Fruit fly (Drosophila melanogaster): ENCODE measurements around the gene CG18809.
A peak's percentile ranks its signal among the peaks of the same experiment; 100 is the strongest.

The CG18809 gene

DNA sequence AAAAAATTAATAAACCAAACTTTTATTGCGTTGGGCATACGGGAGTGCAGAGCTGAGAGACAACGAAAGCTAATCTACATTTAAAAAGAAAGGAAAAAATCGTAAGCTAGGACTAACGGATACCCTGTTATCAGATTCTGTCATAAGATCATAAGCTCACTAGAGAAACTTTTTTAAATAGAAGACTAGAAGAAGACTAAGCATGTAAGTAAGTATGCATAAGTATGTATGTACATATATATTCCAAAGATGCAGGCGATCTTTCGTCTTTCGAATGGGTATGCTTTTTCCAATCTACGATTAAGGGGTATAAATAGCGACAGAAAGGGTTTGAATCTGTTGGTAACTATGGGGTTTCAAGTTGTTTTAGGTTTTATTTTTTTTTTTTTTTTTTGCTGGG is 40.7 kb upstream of the CG18809 start (continued):
- TF ChIP-seq CG17359 (tag; optimal IDR thresholded peaks at IDR 0.05), result peak; percentile 21
- TF ChIP-seq Lim3 (GFP tag; IDR thresholded peaks at IDR 0.05), result no peak
- no peak for TF ChIP-seq HLHmδ (GFP tag; optimal IDR thresholded peaks at IDR 0.05)
- TF ChIP-seq Dad (GFP tag; optimal IDR thresholded peaks at IDR 0.05), result no peak
- TF ChIP-seq sc (optimal IDR thresholded peaks at IDR 0.05), result no peak
- peak; percentile 11 for TF ChIP-seq sc (GFP tag; optimal IDR thresholded peaks at IDR 0.05)
- TF ChIP-seq cad (GFP tag; optimal IDR thresholded peaks at IDR 0.05), result no peak
- no peak for TF ChIP-seq CG13894 (tag; optimal IDR thresholded peaks at IDR 0.05)
- TF ChIP-seq H2.0 (GFP tag; IDR thresholded peaks at IDR 0.05), result peak; percentile 29; the same call in 1 of the 2 replicates
- no peak for TF ChIP-seq Atf3 (GFP tag; optimal IDR thresholded peaks at IDR 0.05)
- no peak for TF ChIP-seq CG1832 (GFP tag; optimal IDR thresholded peaks at IDR 0.05)
- TF ChIP-seq cas (GFP tag; IDR thresholded peaks at IDR 0.05), result no peak
- TF ChIP-seq jigr1 (GFP tag; IDR thresholded peaks at IDR 0.05), result no peak
- no peak for TF ChIP-seq psq (GFP tag; optimal IDR thresholded peaks at IDR 0.05)
- TF ChIP-seq D19B (GFP tag; optimal IDR thresholded peaks at IDR 0.05), result peak; percentile 72
- TF ChIP-seq CG4617 (GFP tag; optimal IDR thresholded peaks at IDR 0.05; ENCODE audit: borderline replicate concordance), result no peak
- no peak for TF ChIP-seq fd3F (GFP tag; optimal IDR thresholded peaks at IDR 0.05)
- peak; percentile 56 for TF ChIP-seq CG18262 (tag; optimal IDR thresholded peaks at IDR 0.05)
- no peak for TF ChIP-seq odd (GFP tag; optimal IDR thresholded peaks at IDR 0.05)
- no peak for TF ChIP-seq ranshi (GFP tag; IDR thresholded peaks at IDR 0.05)
- peak; percentile 32; the same call in 1 of the 2 replicates for TF ChIP-seq CG6689 (GFP tag; IDR thresholded peaks at IDR 0.05)
- peak; percentile 1 for TF ChIP-seq CG4820 (GFP tag; optimal IDR thresholded peaks at IDR 0.05)
- TF ChIP-seq Sry-β (GFP tag; optimal IDR thresholded peaks at IDR 0.05), result no peak

- TF ChIP-seq Ets65A (GFP tag) (no peak), fd102C (GFP tag; optimal IDR thresholded peaks at IDR 0.05) (peak; percentile 40), CG12391 (tag; optimal IDR thresholded peaks at IDR 0.05) (peak; percentile 6), Dbx (GFP tag; IDR thresholded peaks at IDR 0.05) (0 out of 3 replicates have a peak, but pooled peaks have one; percentile 10), ewg (GFP tag; optimal IDR thresholded peaks at IDR 0.05) (peak; percentile 73), CG31441 (GFP tag; IDR thresholded peaks at IDR 0.05) (no peak), CG4360 (GFP tag; IDR thresholded peaks at IDR 0.05) (peak; percentile 49), CG8924 (tag; optimal IDR thresholded peaks at IDR 0.05) (peak; percentile 43), Sox102F (GFP tag; optimal IDR thresholded peaks at IDR 0.05) (no peak), HLH3B (GFP tag; IDR thresholded peaks at IDR 0.05) (no peak), twi (tag; optimal IDR thresholded peaks at IDR 0.05) (peak; percentile 39), fu2 (GFP tag; optimal IDR thresholded peaks at IDR 0.05) (no peak), CG17829 (tag; optimal IDR thresholded peaks at IDR 0.05) (peak; percentile 49), CG9727 (GFP tag; optimal IDR thresholded peaks at IDR 0.05) (peak; percentile 11), CG2712 (tag; optimal IDR thresholded peaks at IDR 0.05) (peak; percentile 33), gsb-n (tag; optimal IDR thresholded peaks at IDR 0.05) (peak; percentile 56), CG15479 (GFP tag; optimal IDR thresholded peaks at IDR 0.05) (peak; percentile 61), chinmo (GFP tag; IDR thresholded peaks at IDR 0.05; ENCODE audit: partially characterized antibody) (0 out of 4 replicates have a peak, but pooled peaks have one; percentile 53), wek (GFP tag; optimal IDR thresholded peaks at IDR 0.05) (peak; percentile 1), aop (GFP tag; IDR thresholded peaks at IDR 0.05) (no peak), Adf1 (GFP tag; IDR thresholded peaks at IDR 0.05) (peak; percentile 98), ato (GFP tag; IDR thresholded peaks at IDR 0.05; ENCODE audit: partially characterized antibody) (0 out of 2 replicates have a peak, but pooled peaks have one; percentile 42), Scr (GFP tag; IDR thresholded peaks at IDR 0.05; ENCODE audit: partially characterized antibody) (peak; percentile 39; the same call in 1 of the 2 replicates), Nf-YB (GFP tag; optimal IDR thresholded peaks at IDR 0.05) (no peak), CG1832 (GFP tag; optimal IDR thresholded peaks at IDR 0.05) (peak; percentile 71), kni (GFP tag; optimal IDR thresholded peaks at IDR 0.05) (peak; percentile 15), Opbp (GFP tag; IDR thresholded peaks at IDR 0.05; ENCODE audit: partially characterized antibody) (0 out of 3 replicates have a peak, but pooled peaks have one; percentile 42), Stat92E (GFP tag; optimal IDR thresholded peaks at IDR 0.05) (peak in 1 of 3 experiments; percentile 42), vfl (GFP tag; optimal IDR thresholded peaks at IDR 0.05) (peak; percentile 22)
These were observed 39.3 kb upstream of the CG18809 start, which contains the start of gene zld for dm6 chrX:19783457-19783856. Gene zld, minus strand, starts transcription at chrX:19783548.

All from whole organism, embryonic.